Fruit fly (Drosophila melanogaster) whole organism: ENCODE results near the gene CG8001.

Experiments
- pan ChIP-seq: fragments of >200 bp; optimal IDR thresholded peaks from 2 replicates; lab custom pipeline; 2017
- usp ChIP-seq: fragments of >200 bp; optimal IDR thresholded peaks from 2 replicates; lab custom pipeline; 2017; ENCODE audit warnings: missing biosample characterization, missing genetic modification characterization, mixed read lengths

- TF ChIP-seq pan (lab: Kevin White, UChicago) (no peak), usp (GFP tag; lab: Kevin White, UChicago) (no peak)
These were observed at the start of gene CG8001 for dm6 chr3L:1756143-1756542.
